Fruit fly (Drosophila melanogaster) whole organism, embryonic: Measurements from ENCODE around the gene CG11811.
A peak's percentile ranks its signal among the peaks of the same experiment; 100 is the strongest.

Experiments
- Ada2b ChIP-seq: fragments of 200-800 bp; sonication (Bioruptor generic); IDR thresholded peaks from 2 replicates; pipeline ENCODE4 v1.3.6; 2022; ENCODE audit warnings: missing biosample characterization, missing genetic modification characterization
- CG10366 ChIP-seq: fragments of 200-800 bp; sonication (Bioruptor generic); IDR thresholded peaks from 2 replicates; pipeline ENCODE4 v1.3.6; 2022; ENCODE audit warnings: missing biosample characterization, missing genetic modification characterization
- CG10543 ChIP-seq: fragments of 200-800 bp; sonication (Bioruptor generic); optimal IDR thresholded peaks from 3 replicates; lab custom pipeline; 2017; ENCODE audit warnings: missing biosample characterization, mild to moderate bottlenecking, missing genetic modification characterization, moderate library complexity
- CG10654 ChIP-seq: fragments of 200-800 bp; sonication (Bioruptor generic); optimal IDR thresholded peaks from 2 replicates; lab custom pipeline; 2016; ENCODE audit warnings: missing biosample characterization, missing genetic modification characterization
- CG12219 ChIP-seq: fragments of 200-800 bp; sonication (Bioruptor generic); optimal IDR thresholded peaks from 3 replicates; lab custom pipeline; 2018; ENCODE audit warnings: missing biosample characterization, mild to moderate bottlenecking, missing genetic modification characterization
- CG13424 ChIP-seq: fragments of 200-800 bp; sonication (Bioruptor generic); optimal IDR thresholded peaks from 2 replicates; lab custom pipeline; 2019; ENCODE audit warnings: missing biosample characterization, mild to moderate bottlenecking, missing genetic modification characterization, moderate library complexity
- CG14710 ChIP-seq: fragments of 200-800 bp; sonication (Bioruptor generic); optimal IDR thresholded peaks from 3 replicates; lab custom pipeline; 2019; ENCODE audit warnings: missing biosample characterization, mild to moderate bottlenecking, missing genetic modification characterization, moderate library complexity
- CG15073 ChIP-seq: fragments of 200-800 bp; sonication (Bioruptor generic); optimal IDR thresholded peaks from 2 replicates; lab custom pipeline; 2016; ENCODE audit warnings: missing biosample characterization, missing genetic modification characterization
- CG17186 ChIP-seq: fragments of 200-800 bp; sonication (Bioruptor generic); optimal IDR thresholded peaks from 3 replicates; lab custom pipeline; 2017; ENCODE audit warnings: missing biosample characterization, missing genetic modification reagents, missing genetic modification characterization
- CG1792 ChIP-seq: fragments of 200-800 bp; sonication (Bioruptor generic); optimal IDR thresholded peaks from 2 replicates; lab custom pipeline; 2016; ENCODE audit warnings: missing biosample characterization, missing genetic modification characterization
- CG2678 ChIP-seq: fragments of 200-800 bp; sonication (Bioruptor generic); optimal IDR thresholded peaks from 3 replicates; lab custom pipeline; 2019; ENCODE audit warnings: missing biosample characterization, mild to moderate bottlenecking, missing genetic modification characterization, moderate library complexity
- CG42726 ChIP-seq: fragments of 200-800 bp; sonication (Bioruptor generic); IDR thresholded peaks from 2 replicates; pipeline ENCODE4 v1.3.6; 2022; ENCODE audit warnings: missing biosample characterization, missing genetic modification characterization; ENCODE audit not compliant: partially characterized antibody
- CG4424 ChIP-seq: fragments of 200-800 bp; sonication (Bioruptor generic); optimal IDR thresholded peaks from 3 replicates; lab custom pipeline; 2016; ENCODE audit warnings: missing biosample characterization, missing genetic modification characterization
- CG4707 ChIP-seq: fragments of 200-800 bp; sonication (Bioruptor generic); optimal IDR thresholded peaks from 2 replicates; lab custom pipeline; 2018; ENCODE audit warnings: missing biosample characterization, mild to moderate bottlenecking, missing genetic modification characterization, moderate library complexity
- CG6683 ChIP-seq: fragments of 200-800 bp; sonication (Bioruptor generic); optimal IDR thresholded peaks from 2 replicates; lab custom pipeline; 2017; ENCODE audit warnings: missing biosample characterization, mild to moderate bottlenecking, missing genetic modification characterization, missing genetic modification reagents
- CG7271 ChIP-seq: fragments of 200-800 bp; sonication (Bioruptor generic); optimal IDR thresholded peaks from 2 replicates; lab custom pipeline; 2018; ENCODE audit warnings: missing biosample characterization, mild to moderate bottlenecking, missing genetic modification characterization, moderate library complexity
- CG7963 ChIP-seq: fragments of 200-800 bp; sonication (Bioruptor generic); IDR thresholded peaks from 3 replicates; pipeline ENCODE4 v1.3.6; 2022; ENCODE audit warnings: missing biosample characterization, missing genetic modification characterization; ENCODE audit not compliant: partially characterized antibody
- D19B ChIP-seq: fragments of 200-800 bp; sonication (Bioruptor generic); optimal IDR thresholded peaks from 2 replicates; lab custom pipeline; 2017; ENCODE audit warnings: missing biosample characterization, mild to moderate bottlenecking, missing genetic modification characterization
- Doc2 ChIP-seq: fragments of 200-800 bp; sonication (Bioruptor generic); IDR thresholded peaks from 2 replicates; pipeline ENCODE4 v1.3.6; 2022; ENCODE audit warnings: missing biosample characterization, missing genetic modification characterization
- Hand ChIP-seq: fragments of 200-800 bp; sonication (Bioruptor generic); optimal IDR thresholded peaks from 2 replicates; lab custom pipeline; 2017; ENCODE audit warnings: mild to moderate bottlenecking, missing biosample characterization, missing genetic modification reagents, missing genetic modification characterization
- Jarid2 ChIP-seq: fragments of 200-800 bp; sonication (Bioruptor generic); optimal IDR thresholded peaks from 3 replicates; lab custom pipeline; 2017; ENCODE audit warnings: mild to moderate bottlenecking, missing biosample characterization, missing genetic modification reagents, missing genetic modification characterization
- Kr ChIP-seq: fragments of 200-800 bp; sonication (Bioruptor generic); optimal IDR thresholded peaks from 2 replicates; lab custom pipeline; 2017; ENCODE audit warnings: missing biosample characterization, mild to moderate bottlenecking, missing genetic modification characterization
- Lhr ChIP-seq: fragments of 200-800 bp; sonication (Bioruptor generic); optimal IDR thresholded peaks from 3 replicates; lab custom pipeline; 2017; ENCODE audit warnings: mild to moderate bottlenecking, missing biosample characterization, missing genetic modification reagents, missing genetic modification characterization
- MBD-R2 ChIP-seq: fragments of 200-800 bp; sonication (Bioruptor generic); IDR thresholded peaks from 2 replicates; pipeline ENCODE4 v1.3.6; 2022; ENCODE audit warnings: missing biosample characterization, missing genetic modification characterization
- Meics ChIP-seq: fragments of 200-800 bp; sonication (Bioruptor generic); optimal IDR thresholded peaks from 2 replicates; lab custom pipeline; 2017; ENCODE audit warnings: missing biosample characterization, mild to moderate bottlenecking, missing genetic modification characterization
- Oli ChIP-seq: fragments of 200-800 bp; sonication (Bioruptor generic); optimal IDR thresholded peaks from 2 replicates; lab custom pipeline; 2018; ENCODE audit warnings: missing biosample characterization, mild to moderate bottlenecking, missing genetic modification characterization, moderate library complexity
- Pdp1 ChIP-seq, 2 experiments: fragments of 200-800 bp; sonication (Bioruptor generic); optimal IDR thresholded peaks; 3 replicates each; lab custom pipeline; 2016; ENCODE audit warnings: missing biosample characterization in 2 of 2, missing genetic modification characterization in 2 of 2, mild to moderate bottlenecking in 1 of 2, moderate library complexity in 1 of 2
- Rx ChIP-seq: fragments of 200-800 bp; sonication (Bioruptor generic); IDR thresholded peaks from 2 replicates; pipeline ENCODE4 v1.3.6; 2022; ENCODE audit warnings: missing biosample characterization, missing genetic modification characterization
- Spps ChIP-seq: fragments of 200-800 bp; sonication (Bioruptor generic); optimal IDR thresholded peaks from 2 replicates; lab custom pipeline; 2018; ENCODE audit warnings: missing biosample characterization, mild to moderate bottlenecking, missing genetic modification characterization
- Trl ChIP-seq, 3 experiments: fragments of >200 bp in 2 of 3; fragments of 200-800 bp in 1 of 3; sonication (Bioruptor generic) in 1 of 3; optimal IDR thresholded peaks; 2 replicates in 1 of 3; 3 replicates in 2 of 3; lab custom pipeline; 2016 to 2017; ENCODE audit warnings: missing biosample characterization in 1 of 3, missing genetic modification characterization in 1 of 3
- ab ChIP-seq: fragments of 200-800 bp; sonication (Bioruptor generic); optimal IDR thresholded peaks from 2 replicates; lab custom pipeline; 2016; ENCODE audit warnings: missing biosample characterization, missing genetic modification characterization
- ap ChIP-seq: fragments of 200-800 bp; sonication (Bioruptor generic); IDR thresholded peaks from 2 replicates; pipeline ENCODE4 v1.3.6; 2022; ENCODE audit warnings: missing biosample characterization, missing genetic modification characterization
- az2 ChIP-seq: fragments of 200-800 bp; sonication (Bioruptor generic); optimal IDR thresholded peaks from 3 replicates; lab custom pipeline; 2016; ENCODE audit warnings: missing biosample characterization, missing genetic modification characterization
- bsh ChIP-seq, 2 experiments: fragments of 200-800 bp; sonication (Bioruptor generic); optimal IDR thresholded peaks; 2 replicates each; lab custom pipeline; 2017 to 2018; ENCODE audit warnings: mild to moderate bottlenecking in 2 of 2, missing biosample characterization in 2 of 2, missing genetic modification characterization in 2 of 2, moderate library complexity in 1 of 2
- corto ChIP-seq: fragments of 200-800 bp; sonication (Bioruptor generic); optimal IDR thresholded peaks from 2 replicates; lab custom pipeline; 2016; ENCODE audit warnings: missing biosample characterization, mild to moderate bottlenecking, missing genetic modification characterization, moderate library complexity
- dimm ChIP-seq: fragments of 200-800 bp; sonication (Bioruptor generic); IDR thresholded peaks from 2 replicates; pipeline ENCODE4 v1.3.6; 2022; ENCODE audit warnings: missing biosample characterization, missing genetic modification characterization
- ewg ChIP-seq: fragments of 200-800 bp; sonication (Bioruptor generic); optimal IDR thresholded peaks from 3 replicates; lab custom pipeline; 2017; ENCODE audit warnings: mild to moderate bottlenecking, missing biosample characterization, missing genetic modification reagents, missing genetic modification characterization
- exex ChIP-seq: fragments of 200-800 bp; sonication (Bioruptor generic); optimal IDR thresholded peaks from 4 replicates; lab custom pipeline; 2018; ENCODE audit warnings: missing biosample characterization, mild to moderate bottlenecking, missing genetic modification characterization, moderate library complexity
- eyg ChIP-seq: fragments of 200-800 bp; sonication (Bioruptor generic); optimal IDR thresholded peaks from 3 replicates; lab custom pipeline; 2016; ENCODE audit warnings: missing biosample characterization, missing genetic modification characterization
- fru ChIP-seq: fragments of >200 bp; optimal IDR thresholded peaks from 2 replicates; lab custom pipeline; 2017
- gcm ChIP-seq: fragments of 200-800 bp; sonication (Bioruptor generic); optimal IDR thresholded peaks from 2 replicates; lab custom pipeline; 2019; ENCODE audit warnings: missing biosample characterization, mild to moderate bottlenecking, missing genetic modification characterization, moderate library complexity
- gem ChIP-seq: fragments of 200-800 bp; sonication (Bioruptor generic); optimal IDR thresholded peaks from 2 replicates; lab custom pipeline; 2019; ENCODE audit warnings: missing biosample characterization, mild to moderate bottlenecking, missing genetic modification characterization, moderate library complexity
- maf-S ChIP-seq: fragments of 200-800 bp; sonication (Bioruptor generic); optimal IDR thresholded peaks from 2 replicates; lab custom pipeline; 2016; ENCODE audit warnings: missing biosample characterization, missing genetic modification characterization
- pros ChIP-seq: fragments of 200-800 bp; sonication (Bioruptor generic); optimal IDR thresholded peaks from 3 replicates; lab custom pipeline; 2019; ENCODE audit warnings: missing biosample characterization, mild to moderate bottlenecking, missing genetic modification characterization, moderate library complexity
- row ChIP-seq: fragments of 200-800 bp; sonication (Bioruptor generic); IDR thresholded peaks from 3 replicates; pipeline ENCODE4 v1.3.6; 2022; ENCODE audit warnings: missing biosample characterization, missing genetic modification characterization
- sqz ChIP-seq: fragments of 200-800 bp; sonication (Bioruptor generic); optimal IDR thresholded peaks from 3 replicates; lab custom pipeline; 2018; ENCODE audit warnings: missing biosample characterization, mild to moderate bottlenecking, missing genetic modification characterization
- sug ChIP-seq: fragments of 200-800 bp; optimal IDR thresholded peaks from 2 replicates; lab custom pipeline; 2019; ENCODE audit warnings: missing biosample characterization, mild to moderate bottlenecking, missing genetic modification characterization, moderate library complexity
- tx ChIP-seq: fragments of 200-800 bp; sonication (Bioruptor generic); optimal IDR thresholded peaks from 2 replicates; lab custom pipeline; 2016; ENCODE audit warnings: missing biosample characterization, missing genetic modification characterization
- vnd ChIP-seq: fragments of 200-800 bp; sonication (Bioruptor generic); IDR thresholded peaks from 3 replicates; pipeline ENCODE4 v1.3.6; 2022; ENCODE audit warnings: missing biosample characterization, missing genetic modification characterization; ENCODE audit not compliant: partially characterized antibody

The CG11811 gene

DNA sequence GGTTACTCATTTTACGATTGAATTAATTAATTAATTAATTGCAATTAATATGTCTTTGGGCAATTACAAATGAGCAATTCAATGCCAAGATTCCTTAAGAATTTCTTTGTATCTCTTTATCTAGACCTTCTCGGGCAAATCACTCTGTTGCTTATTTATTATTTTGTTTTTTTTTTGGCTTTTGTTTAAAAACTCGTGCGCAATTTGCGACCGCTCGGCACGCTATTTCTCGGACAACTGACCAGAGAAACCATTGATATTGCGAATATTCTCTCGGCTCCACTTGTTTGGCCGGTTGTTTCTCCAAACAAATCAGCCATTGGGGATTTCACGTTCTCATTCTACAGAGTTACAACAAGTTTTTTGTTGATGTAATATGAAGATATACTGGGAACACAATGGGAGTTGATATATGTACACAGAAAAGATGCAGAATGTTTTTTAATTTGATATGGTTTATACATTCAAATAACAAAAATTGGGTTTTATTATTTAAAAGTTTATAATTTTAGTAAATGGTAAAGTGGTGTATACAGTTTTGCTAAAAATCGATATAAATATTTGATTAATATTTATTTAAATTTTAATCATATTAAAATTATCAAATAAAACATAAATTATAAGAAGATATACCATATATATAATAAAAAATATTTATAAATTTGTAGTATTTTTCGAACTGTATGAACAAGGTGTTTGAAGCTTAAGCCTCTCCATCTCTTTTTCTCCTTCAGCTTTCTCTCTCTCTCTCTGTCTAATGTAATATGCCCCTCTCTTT is 6.0 kb downstream of the CG11811 start, which contains the start of gene NijA (continued):
- TF ChIP-seq CG2678 (tag; lab: Kevin White, UChicago) (peak; percentile 55), CG4424 (GFP tag; lab: Kevin White, UChicago) (no peak), CG10543 (GFP tag; lab: Kevin White, UChicago) (no peak), gem (tag; lab: Kevin White, UChicago) (peak; percentile 80), Rx (no peak), CG6683 (GFP tag; lab: Kevin White, UChicago) (no peak), az2 (no peak), CG12219 (GFP tag; lab: Kevin White, UChicago) (no peak), Oli (tag; lab: Kevin White, UChicago) (no peak), Trl (optimal IDR thresholded peaks at IDR 0.05; lab: Kevin White, UChicago) (peak in 1 of 2 experiments; percentile 15), Trl (GFP tag; optimal IDR thresholded peaks at IDR 0.05; lab: Kevin White, UChicago) (no peak), CG10654 (no peak), ewg (no peak), ab (GFP tag; lab: Kevin White, UChicago) (no peak), pros (no peak), CG4707 (GFP tag; lab: Kevin White, UChicago) (no peak), row (GFP tag; lab: Robert Waterston, UW) (peak; percentile 22; the same call in 1 of the 3 replicates), tx (no peak), maf-S (GFP tag; lab: Kevin White, UChicago) (no peak), CG17186 (no peak), sqz (GFP tag; lab: Kevin White, UChicago) (no peak), Lhr (GFP tag; lab: Kevin White, UChicago) (no peak), CG13424 (tag; lab: Kevin White, UChicago) (peak; percentile 25), dimm (GFP tag; lab: Robert Waterston, UW) (no peak), CG7963 (no peak), D19B (no peak), Doc2 (GFP tag; lab: Robert Waterston, UW) (no peak), CG15073 (GFP tag; lab: Kevin White, UChicago) (no peak), CG14710 (tag; lab: Kevin White, UChicago) (peak; percentile 32), vnd (GFP tag; lab: Robert Waterston, UW) (no peak), eyg (GFP tag; lab: Kevin White, UChicago) (no peak), sug (tag; lab: Kevin White, UChicago) (no peak), Ada2b (no peak), Spps (tag; lab: Kevin White, UChicago) (no peak), fru (lab: Kevin White, UChicago) (no peak), Pdp1 (GFP tag; optimal IDR thresholded peaks at IDR 0.05; lab: Kevin White, UChicago) (no peak), CG1792 (GFP tag; lab: Kevin White, UChicago) (no peak), CG10366 (GFP tag; lab: Robert Waterston, UW) (no peak), MBD-R2 (GFP tag; lab: Robert Waterston, UW) (no peak), ap (no peak), CG7271 (tag; lab: Kevin White, UChicago) (no peak), Meics (GFP tag; lab: Kevin White, UChicago) (no peak), exex (tag; lab: Kevin White, UChicago) (no peak), Hand (GFP tag; lab: Kevin White, UChicago) (no peak), corto (no peak), bsh (GFP tag; optimal IDR thresholded peaks at IDR 0.05; lab: Kevin White, UChicago) (peak in 1 of 2 experiments; percentile 38), Kr (GFP tag; lab: Kevin White, UChicago) (no peak), CG42726 (no peak), gcm (GFP tag; lab: Kevin White, UChicago) (peak; percentile 25), Jarid2 (GFP tag; lab: Kevin White, UChicago) (no peak)
